Fruit fly (Drosophila melanogaster) whole organism, wandering third instar larva: ENCODE results near the gene primo-1.

Experiments used
- CG32264 ChIP-seq: fragments of 200-800 bp; sonication (Bioruptor generic); optimal IDR thresholded peaks from 2 replicates; lab custom pipeline; 2016; ENCODE audit warnings: missing biosample characterization, missing genetic modification characterization
- CG9705 ChIP-seq: fragments of 200-800 bp; sonication (Bioruptor generic); optimal IDR thresholded peaks from 2 replicates; lab custom pipeline; 2018; ENCODE audit warnings: missing biosample characterization, mild to moderate bottlenecking, missing genetic modification characterization
- Hnf4 ChIP-seq: fragments of 200-800 bp; sonication (Bioruptor generic); optimal IDR thresholded peaks from 2 replicates; lab custom pipeline; 2016; ENCODE audit warnings: missing biosample characterization, mild to moderate bottlenecking, missing genetic modification characterization
- Mio ChIP-seq: sonication (Bioruptor generic); optimal IDR thresholded peaks from 2 replicates; lab custom pipeline; 2016; ENCODE audit warnings: missing biosample characterization, missing genetic modification characterization
- Myc ChIP-seq: fragments of >200 bp; optimal IDR thresholded peaks from 2 replicates; lab custom pipeline; 2017
- br ChIP-seq: fragments of 200-800 bp; sonication (Bioruptor generic); optimal IDR thresholded peaks from 2 replicates; lab custom pipeline; 2016; ENCODE audit warnings: missing biosample characterization, missing genetic modification characterization
- jim ChIP-seq: fragments of 175-275, 200-325 bp; sonication (Bioruptor generic); optimal IDR thresholded peaks from 2 replicates; lab custom pipeline; 2016; ENCODE audit warnings: missing biosample characterization, mild to moderate bottlenecking, missing genetic modification characterization
- pan ChIP-seq: fragments of >200 bp; optimal IDR thresholded peaks from 2 replicates; lab custom pipeline; 2017

DNA sequence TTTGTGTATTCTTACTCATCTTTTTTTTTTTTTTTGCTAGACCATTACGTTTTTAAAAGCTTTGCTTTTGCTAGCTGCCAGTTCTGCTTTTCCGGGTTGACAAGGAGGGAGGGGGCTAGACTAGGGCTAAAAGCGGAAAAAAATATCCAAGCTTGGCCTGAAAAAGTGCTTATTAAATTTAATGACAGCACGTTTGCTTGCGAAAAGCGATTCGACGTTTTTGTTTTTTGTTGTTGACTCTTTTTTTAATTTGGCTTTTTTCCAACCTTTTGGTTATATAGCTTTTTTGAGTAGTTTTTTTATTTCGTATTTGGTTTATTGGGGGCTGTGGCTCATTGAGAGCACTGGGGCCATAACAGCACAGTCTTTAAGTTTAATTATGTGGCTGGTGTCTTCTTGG, 10.8 kb upstream of the primo-1 start:
- TF ChIP-seq CG32264, result no peak
- no peak for TF ChIP-seq Myc
- TF ChIP-seq pan (lab: Kevin White, UChicago), result no peak
- TF ChIP-seq Mio (GFP tag; lab: Kevin White, UChicago), result no peak
- no peak for TF ChIP-seq CG9705 (GFP tag; lab: Kevin White, UChicago)
- TF ChIP-seq br (GFP tag; lab: Kevin White, UChicago), result no peak
- no peak for TF ChIP-seq jim
- no peak for TF ChIP-seq Hnf4
